In the genomic region with DNA sequence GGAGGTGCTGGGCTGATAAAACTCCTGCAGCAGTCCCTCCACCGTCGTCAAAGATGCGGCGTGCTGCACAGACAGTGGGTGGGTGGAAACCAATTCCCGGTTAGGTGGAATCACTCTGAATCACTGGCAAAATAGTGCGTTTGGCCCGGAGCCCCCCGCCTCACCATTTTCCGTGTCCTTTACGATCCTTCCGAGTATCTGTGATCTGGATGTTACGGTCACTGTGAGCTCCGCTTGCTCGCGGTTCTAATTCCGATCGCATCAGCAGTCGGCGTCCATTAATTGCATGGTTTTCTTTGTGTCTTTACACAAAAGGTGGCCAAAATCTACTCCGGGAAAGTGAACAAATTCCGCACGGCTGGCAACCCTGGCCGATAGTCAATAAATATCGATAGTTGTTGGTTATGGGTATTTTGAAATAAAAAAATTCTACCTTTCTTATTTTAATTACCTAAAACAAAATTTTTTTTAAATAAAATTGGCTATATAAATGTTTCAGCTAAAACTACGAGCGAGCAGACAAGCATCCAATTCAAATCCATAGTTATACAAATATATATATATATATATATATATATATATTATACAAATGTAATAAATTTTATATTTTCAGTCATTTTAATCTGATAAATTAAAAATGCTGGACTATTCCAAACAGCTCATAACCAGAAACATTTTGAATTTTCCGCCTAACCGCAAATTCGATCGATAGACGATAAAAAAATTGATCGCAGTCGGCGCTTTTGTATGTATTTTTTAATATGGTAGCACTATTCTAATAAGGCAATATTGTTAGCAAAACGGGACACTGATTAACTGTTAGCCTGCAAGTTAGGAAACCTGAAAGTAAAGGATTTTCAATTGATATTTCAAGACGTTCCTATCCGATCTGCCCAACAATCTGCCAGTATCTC, we compare ENCODE assay signal across 1 fruit fly cellular context.
TF ChIP-seq lines count a peak whose summit lies in the region.

A gene (minus strand): TSS at position 350 of the 914 bp plus-strand sequence.
A gene (plus strand): TSS at position 755 of the 914 bp plus-strand sequence.

TF ChIP-seq in whole organism, embryonic, 481 proteins besides CTCF, POLR2A, EP300 and RAD21 (continued from another document and continues in another):
- TF ChIP-seq Nf-YB (GFP tag; optimal IDR thresholded peaks at IDR 0.05; lab: Kevin White, UChicago) (no peak), jumu (GFP tag; optimal IDR thresholded peaks at IDR 0.05; lab: Kevin White, UChicago) (no peak), CG7839 (tag; optimal IDR thresholded peaks at IDR 0.05; lab: Kevin White, UChicago) (no peak), Hr78 (GFP tag; optimal IDR thresholded peaks at IDR 0.05; lab: Kevin White, UChicago) (no peak), CG9797 (GFP tag; optimal IDR thresholded peaks at IDR 0.05; lab: Kevin White, UChicago) (no peak), CG3065 (GFP tag; optimal IDR thresholded peaks at IDR 0.05; lab: Kevin White, UChicago) (no peak), CG7987 (GFP tag; optimal IDR thresholded peaks at IDR 0.05; lab: Kevin White, UChicago) (no peak), gcm2 (GFP tag; optimal IDR thresholded peaks at IDR 0.05; lab: Kevin White, UChicago) (no peak), bigmax (GFP tag; optimal IDR thresholded peaks at IDR 0.05; lab: Kevin White, UChicago) (no peak), z (GFP tag; IDR thresholded peaks at IDR 0.05; lab: Robert Waterston, UW) (no peak), Atf3 (GFP tag; optimal IDR thresholded peaks at IDR 0.05; lab: Kevin White, UChicago) (no peak), CG11247 (GFP tag; IDR thresholded peaks at IDR 0.05; lab: Robert Waterston, UW) (no peak), Lhr (GFP tag; optimal IDR thresholded peaks at IDR 0.05; lab: Kevin White, UChicago) (no peak), chif (GFP tag; optimal IDR thresholded peaks at IDR 0.05; lab: Kevin White, UChicago) (no peak), CG11398 (GFP tag; optimal IDR thresholded peaks at IDR 0.05; lab: Kevin White, UChicago) (no peak), CG9817 (tag; optimal IDR thresholded peaks at IDR 0.05; lab: Kevin White, UChicago) (peak; percentile 12), CG15073 (GFP tag; optimal IDR thresholded peaks at IDR 0.05; lab: Kevin White, UChicago) (no peak), CG14965 (GFP tag; optimal IDR thresholded peaks at IDR 0.05; lab: Kevin White, UChicago; ENCODE audit: borderline replicate concordance) (no peak), CG9609 (GFP tag; optimal IDR thresholded peaks at IDR 0.05; lab: Kevin White, UChicago) (no peak), CG1529 (GFP tag; optimal IDR thresholded peaks at IDR 0.05; lab: Kevin White, UChicago) (no peak), CG8944 (GFP tag; optimal IDR thresholded peaks at IDR 0.05; lab: Kevin White, UChicago) (no peak), CG10654 (GFP tag; optimal IDR thresholded peaks at IDR 0.05; lab: Kevin White, UChicago) (no peak), Ets65A (GFP tag; lab: Kevin White, UChicago) (peak; percentile 91), CG2678 (tag; optimal IDR thresholded peaks at IDR 0.05; lab: Kevin White, UChicago) (no peak), CG34224 (GFP tag; IDR thresholded peaks at IDR 0.05; lab: Robert Waterston, UW; ENCODE audit: partially characterized antibody) (peak; percentile 46; the same call in 1 of the 3 replicates), Atf6 (GFP tag; IDR thresholded peaks at IDR 0.05; lab: Robert Waterston, UW) (no peak), yki (optimal IDR thresholded peaks at IDR 0.05; lab: Kevin White, UChicago) (no peak), CG12104 (GFP tag; optimal IDR thresholded peaks at IDR 0.05; lab: Kevin White, UChicago) (no peak), tap (tag; optimal IDR thresholded peaks at IDR 0.05; lab: Kevin White, UChicago) (no peak), gro (GFP tag; optimal IDR thresholded peaks at IDR 0.05; lab: Kevin White, UChicago) (no peak), CG5180 (GFP tag; optimal IDR thresholded peaks at IDR 0.05; lab: Kevin White, UChicago) (no peak), ro (GFP tag; IDR thresholded peaks at IDR 0.05; lab: Robert Waterston, UW) (no peak), Hmr (GFP tag; optimal IDR thresholded peaks at IDR 0.05; lab: Kevin White, UChicago) (no peak), CG17186 (GFP tag; optimal IDR thresholded peaks at IDR 0.05; lab: Kevin White, UChicago) (no peak), btn (GFP tag; optimal IDR thresholded peaks at IDR 0.05; lab: Kevin White, UChicago) (no peak), CG4707 (GFP tag; optimal IDR thresholded peaks at IDR 0.05; lab: Kevin White, UChicago) (no peak), vvl (GFP tag; IDR thresholded peaks at IDR 0.05; lab: Robert Waterston, UW) (peak; percentile 28; the same call in 1 of the 2 replicates), NFAT (GFP tag; IDR thresholded peaks at IDR 0.05; lab: Robert Waterston, UW) (no peak), Awh (GFP tag; IDR thresholded peaks at IDR 0.05; lab: Robert Waterston, UW) (no peak), Stat92E (GFP tag; optimal IDR thresholded peaks at IDR 0.05; lab: Kevin White, UChicago) (peak in 1 of 3 experiments; percentile 15), Poxn (GFP tag; IDR thresholded peaks at IDR 0.05; lab: Robert Waterston, UW) (no peak), CG6854 (GFP tag; optimal IDR thresholded peaks at IDR 0.05; lab: Kevin White, UChicago) (no peak), CG12769 (tag; optimal IDR thresholded peaks at IDR 0.05; lab: Kevin White, UChicago) (no peak), chn (GFP tag; optimal IDR thresholded peaks at IDR 0.05; lab: Kevin White, UChicago) (no peak), abd-A (tag; optimal IDR thresholded peaks at IDR 0.05; lab: Kevin White, UChicago) (no peak), sug (tag; optimal IDR thresholded peaks at IDR 0.05; lab: Kevin White, UChicago) (no peak), CG13123 (GFP tag; optimal IDR thresholded peaks at IDR 0.05; lab: Kevin White, UChicago) (no peak), CG4360 (GFP tag; IDR thresholded peaks at IDR 0.05; lab: Robert Waterston, UW) (no peak), C15 (GFP tag; IDR thresholded peaks at IDR 0.05; lab: Robert Waterston, UW) (no peak), klu (GFP tag; IDR thresholded peaks at IDR 0.05; lab: Robert Waterston, UW) (no peak), p53 (GFP tag; optimal IDR thresholded peaks at IDR 0.05; lab: Kevin White, UChicago) (no peak), tx (GFP tag; optimal IDR thresholded peaks at IDR 0.05; lab: Kevin White, UChicago) (no peak), CG10321 (GFP tag; IDR thresholded peaks at IDR 0.05; lab: Robert Waterston, UW) (no peak), Antp (GFP tag; optimal IDR thresholded peaks at IDR 0.05; lab: Kevin White, UChicago) (peak; percentile 12), Jarid2 (GFP tag; optimal IDR thresholded peaks at IDR 0.05; lab: Kevin White, UChicago) (no peak), sima (GFP tag; optimal IDR thresholded peaks at IDR 0.05; lab: Kevin White, UChicago) (no peak), NfI (GFP tag; optimal IDR thresholded peaks at IDR 0.05; lab: Kevin White, UChicago) (no peak), Abd-B (GFP tag; optimal IDR thresholded peaks at IDR 0.05; lab: Kevin White, UChicago) (no peak), CG6272 (GFP tag; IDR thresholded peaks at IDR 0.05; lab: Robert Waterston, UW) (no peak), CG12659 (GFP tag; optimal IDR thresholded peaks at IDR 0.05; lab: Kevin White, UChicago) (peak; percentile 3), CG30020 (tag; optimal IDR thresholded peaks at IDR 0.05; lab: Kevin White, UChicago) (peak; percentile 21), CG12071 (GFP tag; optimal IDR thresholded peaks at IDR 0.05; lab: Kevin White, UChicago) (no peak), Doc3 (GFP tag; IDR thresholded peaks at IDR 0.05; lab: Robert Waterston, UW; ENCODE audit: partially characterized antibody) (0 out of 3 replicates have a peak, but pooled peaks have one; percentile 43), slou (GFP tag; optimal IDR thresholded peaks at IDR 0.05; lab: Kevin White, UChicago) (no peak), CG4328 (GFP tag; optimal IDR thresholded peaks at IDR 0.05; lab: Kevin White, UChicago) (peak; percentile 15), wek (GFP tag; optimal IDR thresholded peaks at IDR 0.05; lab: Kevin White, UChicago) (no peak), CG42726 (GFP tag; IDR thresholded peaks at IDR 0.05; lab: Robert Waterston, UW; ENCODE audit: partially characterized antibody) (no peak), cato (GFP tag; optimal IDR thresholded peaks at IDR 0.05; lab: Kevin White, UChicago; ENCODE audit: borderline replicate concordance) (no peak), CG2875 (GFP tag; optimal IDR thresholded peaks at IDR 0.05; lab: Kevin White, UChicago) (no peak), ems (GFP tag; optimal IDR thresholded peaks at IDR 0.05; lab: Kevin White, UChicago) (peak; percentile 4), sr (GFP tag; IDR thresholded peaks at IDR 0.05; lab: Robert Waterston, UW) (no peak), ttk (GFP tag; IDR thresholded peaks at IDR 0.05; lab: Robert Waterston, UW) (no peak), schlank (tag; optimal IDR thresholded peaks at IDR 0.05; lab: Kevin White, UChicago) (no peak), Hsf (GFP tag; optimal IDR thresholded peaks at IDR 0.05; lab: Kevin White, UChicago) (peak; percentile 8), HLH54F (GFP tag; optimal IDR thresholded peaks at IDR 0.05; lab: Kevin White, UChicago) (no peak), Deaf1 (tag; optimal IDR thresholded peaks at IDR 0.05; lab: Kevin White, UChicago) (no peak), Dek (tag; optimal IDR thresholded peaks at IDR 0.05; lab: Kevin White, UChicago) (peak; percentile 15), sens-2 (GFP tag; IDR thresholded peaks at IDR 0.05; lab: Robert Waterston, UW) (no peak), CG11456 (GFP tag; IDR thresholded peaks at IDR 0.05; lab: Robert Waterston, UW) (no peak), crol (GFP tag; IDR thresholded peaks at IDR 0.05; lab: Robert Waterston, UW) (no peak), ewg (GFP tag; optimal IDR thresholded peaks at IDR 0.05; lab: Kevin White, UChicago) (peak; percentile 4), fd96Cb (tag; optimal IDR thresholded peaks at IDR 0.05; lab: Kevin White, UChicago) (no peak), mam (GFP tag; optimal IDR thresholded peaks at IDR 0.05; lab: Kevin White, UChicago) (peak; percentile 35), CG1792 (GFP tag; optimal IDR thresholded peaks at IDR 0.05; lab: Kevin White, UChicago) (no peak), usp (GFP tag; optimal IDR thresholded peaks at IDR 0.05; lab: Kevin White, UChicago) (no peak), CrebB (tag; optimal IDR thresholded peaks at IDR 0.05; lab: Kevin White, UChicago) (no peak), Blimp-1 (GFP tag; optimal IDR thresholded peaks at IDR 0.05; lab: Kevin White, UChicago) (no peak), Dp (GFP tag; optimal IDR thresholded peaks at IDR 0.05; lab: Kevin White, UChicago) (peak; percentile 68), stc (GFP tag; IDR thresholded peaks at IDR 0.05; lab: Robert Waterston, UW) (no peak), CG31441 (GFP tag; IDR thresholded peaks at IDR 0.05; lab: Robert Waterston, UW) (no peak), otp (GFP tag; IDR thresholded peaks at IDR 0.05; lab: Robert Waterston, UW) (no peak), Max (GFP tag; optimal IDR thresholded peaks at IDR 0.05; lab: Kevin White, UChicago) (no peak), CG10979 (tag; optimal IDR thresholded peaks at IDR 0.05; lab: Kevin White, UChicago) (no peak), Eip74EF (GFP tag; optimal IDR thresholded peaks at IDR 0.05; lab: Kevin White, UChicago) (no peak), D19B (GFP tag; optimal IDR thresholded peaks at IDR 0.05; lab: Kevin White, UChicago) (no peak), Lpt (GFP tag; optimal IDR thresholded peaks at IDR 0.05; lab: Kevin White, UChicago) (no peak), Scr (GFP tag; IDR thresholded peaks at IDR 0.05; lab: Robert Waterston, UW; ENCODE audit: partially characterized antibody) (peak; percentile 67), CG8765 (GFP tag; IDR thresholded peaks at IDR 0.05; lab: Robert Waterston, UW) (no peak), hkb (optimal IDR thresholded peaks at IDR 0.05; lab: Kevin White, UChicago) (no peak), hkb (GFP tag; IDR thresholded peaks at IDR 0.05; lab: Robert Waterston, UW) (peak; percentile 45; the same call in 1 of the 2 replicates), NC2β (GFP tag; optimal IDR thresholded peaks at IDR 0.05; lab: Kevin White, UChicago) (no peak), CG17829 (tag; optimal IDR thresholded peaks at IDR 0.05; lab: Kevin White, UChicago) (peak; percentile 42), CG12219 (GFP tag; optimal IDR thresholded peaks at IDR 0.05; lab: Kevin White, UChicago) (no peak), CG9876 (GFP tag; optimal IDR thresholded peaks at IDR 0.05; lab: Kevin White, UChicago) (no peak), cwo (GFP tag; optimal IDR thresholded peaks at IDR 0.05; lab: Kevin White, UChicago) (no peak), CG14050 (GFP tag; IDR thresholded peaks at IDR 0.05; lab: Robert Waterston, UW) (peak; percentile 15; the same call in 1 of the 3 replicates), dmrt99B (tag; optimal IDR thresholded peaks at IDR 0.05; lab: Kevin White, UChicago) (no peak), CG15269 (tag; optimal IDR thresholded peaks at IDR 0.05; lab: Kevin White, UChicago) (no peak), CG6175 (GFP tag; IDR thresholded peaks at IDR 0.05; lab: Robert Waterston, UW) (no peak), ash1 (GFP tag; optimal IDR thresholded peaks at IDR 0.05; lab: Kevin White, UChicago) (no peak), zen (tag; optimal IDR thresholded peaks at IDR 0.05; lab: Kevin White, UChicago) (peak; percentile 36), Mes4 (GFP tag; optimal IDR thresholded peaks at IDR 0.05; lab: Kevin White, UChicago) (no peak), Dad (GFP tag; optimal IDR thresholded peaks at IDR 0.05; lab: Kevin White, UChicago) (no peak), nmo (GFP tag; optimal IDR thresholded peaks at IDR 0.05; lab: Kevin White, UChicago) (peak; percentile 35), crp (GFP tag; optimal IDR thresholded peaks at IDR 0.05; lab: Kevin White, UChicago) (no peak), Elba2 (GFP tag; optimal IDR thresholded peaks at IDR 0.05; lab: Kevin White, UChicago) (peak; percentile 39), Rx (GFP tag; IDR thresholded peaks at IDR 0.05; lab: Robert Waterston, UW) (no peak), salm (tag; optimal IDR thresholded peaks at IDR 0.05; lab: Kevin White, UChicago) (no peak), luna (GFP tag; optimal IDR thresholded peaks at IDR 0.05; lab: Kevin White, UChicago) (no peak), CG8281 (tag; optimal IDR thresholded peaks at IDR 0.05; lab: Kevin White, UChicago) (no peak), Trl (optimal IDR thresholded peaks at IDR 0.05; lab: Kevin White, UChicago) (no peak), Trl (GFP tag; optimal IDR thresholded peaks at IDR 0.05; lab: Kevin White, UChicago) (no peak), lola (GFP tag; optimal IDR thresholded peaks at IDR 0.05; lab: Kevin White, UChicago) (no peak), peb (GFP tag; IDR thresholded peaks at IDR 0.05; lab: Robert Waterston, UW) (no peak), CG12744 (GFP tag; optimal IDR thresholded peaks at IDR 0.05; lab: Kevin White, UChicago) (no peak), CG17359 (tag; optimal IDR thresholded peaks at IDR 0.05; lab: Kevin White, UChicago) (peak; percentile 44)
